Worm (Caenorhabditis elegans) whole organism, young adult: ENCODE measurements around the gene sptl-3.

ENCODE experiments used
- B0336.3 ChIP-seq: fragments of 200-800 bp; sonication (Bioruptor generic); IDR thresholded peaks from 2 replicates; pipeline ENCODE4 v1.3.6; 2022; ENCODE audit warnings: missing genetic modification characterization, missing compliant biosample characterization
- C17E4.6 ChIP-seq: fragments of 200-800 bp; sonication (Bioruptor generic); IDR thresholded peaks from 2 replicates; pipeline ENCODE4 v1.3.6; 2022; ENCODE audit warnings: missing genetic modification reagents, missing genetic modification characterization, missing compliant biosample characterization
- F22D6.2 ChIP-seq: sonication (generic microtip); optimal IDR thresholded peaks from 2 replicates; lab custom pipeline; 2016; ENCODE audit warnings: mild to moderate bottlenecking, missing genetic modification characterization, missing compliant biosample characterization
- F33H1.4 ChIP-seq: fragments of 200-800 bp; sonication (Bioruptor generic); IDR thresholded peaks from 2 replicates; pipeline ENCODE4 v1.3.6; 2022; ENCODE audit warnings: missing genetic modification reagents, missing genetic modification characterization, missing compliant biosample characterization
- F55B11.4 ChIP-seq: sonication (generic microtip); optimal IDR thresholded peaks from 2 replicates; lab custom pipeline; 2016; ENCODE audit warnings: missing compliant biosample characterization, missing genetic modification characterization, borderline replicate concordance; ENCODE audit not compliant: insufficient read depth
- K11D2.4 ChIP-seq: fragments of 200-800 bp; sonication (Bioruptor generic); IDR thresholded peaks from 2 replicates; pipeline ENCODE4 v1.3.6; 2022; ENCODE audit warnings: missing genetic modification reagents, missing genetic modification characterization, missing compliant biosample characterization
- T26A5.8 ChIP-seq: sonication (generic microtip); optimal IDR thresholded peaks from 2 replicates; lab custom pipeline; 2016; ENCODE audit warnings: missing genetic modification characterization, missing compliant biosample characterization
- Y53F4B.3 ChIP-seq: fragments of 200-800 bp; sonication (Bioruptor generic); IDR thresholded peaks from 2 replicates; pipeline ENCODE4 v1.3.6; 2022; ENCODE audit warnings: missing genetic modification reagents, missing genetic modification characterization, missing compliant biosample characterization
- Y53G8AR.9 ChIP-seq: fragments of 200-800 bp; sonication (Bioruptor generic); conservative IDR thresholded peaks from 2 replicates; pipeline ENCODE4 v1.3.6; 2022; ENCODE audit warnings: missing genetic modification reagents, missing genetic modification characterization, missing compliant biosample characterization
- Y79H2A.3 ChIP-seq: fragments of 200-800 bp; sonication (Bioruptor generic); conservative IDR thresholded peaks from 2 replicates; pipeline ENCODE4 v1.3.6; 2022; ENCODE audit warnings: missing genetic modification reagents, missing genetic modification characterization, missing compliant biosample characterization
- Y95B8A.8 ChIP-seq: fragments of 200-800 bp; sonication (Bioruptor generic); IDR thresholded peaks from 2 replicates; pipeline ENCODE4 v1.3.6; 2022; ENCODE audit warnings: missing genetic modification reagents, missing genetic modification characterization, missing compliant biosample characterization
- ZK185.1 ChIP-seq: sonication (generic microtip); optimal IDR thresholded peaks from 2 replicates; lab custom pipeline; 2016; ENCODE audit warnings: mild to moderate bottlenecking, missing genetic modification characterization, missing compliant biosample characterization; ENCODE audit not compliant: poor library complexity, severe bottlenecking
- ama-1 ChIP-seq, 3 experiments: fragments of 150-350 bp in 1 of 3; sonication (generic microtip) in 2 of 3; optimal IDR thresholded peaks; 2 replicates each; lab custom pipeline; 2014 to 2018; ENCODE audit warnings: missing biosample characterization in 2 of 3, missing genetic modification characterization in 2 of 3, missing genetic modification reagents in 2 of 3
- aptf-2 ChIP-seq: fragments of 200-800 bp; sonication (Bioruptor generic); conservative IDR thresholded peaks from 2 replicates; pipeline ENCODE4 v1.3.6; 2022; ENCODE audit warnings: missing genetic modification reagents, missing genetic modification characterization, missing compliant biosample characterization
- atf-7 ChIP-seq: sonication (generic microtip); optimal IDR thresholded peaks from 2 replicates; lab custom pipeline; 2017; ENCODE audit warnings: mild to moderate bottlenecking, missing genetic modification characterization, missing compliant biosample characterization
- athp-1 ChIP-seq: sonication (generic microtip); optimal IDR thresholded peaks from 2 replicates; lab custom pipeline; 2017; ENCODE audit warnings: mild to moderate bottlenecking, missing genetic modification characterization, missing compliant biosample characterization
- attf-3 ChIP-seq: fragments of 200-800 bp; sonication (Bioruptor generic); conservative IDR thresholded peaks from 2 replicates; pipeline ENCODE4 v1.3.6; 2022; ENCODE audit warnings: missing genetic modification reagents, missing genetic modification characterization, missing compliant biosample characterization
- bed-1 ChIP-seq: fragments of 200-800 bp; sonication (Bioruptor generic); IDR thresholded peaks from 2 replicates; pipeline ENCODE4 v1.3.6; 2022; ENCODE audit warnings: missing genetic modification reagents, missing genetic modification characterization, missing compliant biosample characterization
- ceh-58 ChIP-seq: fragments of 200-800 bp; sonication (Bioruptor generic); IDR thresholded peaks from 2 replicates; pipeline ENCODE4 v1.3.6; 2022; ENCODE audit warnings: missing genetic modification characterization, missing compliant biosample characterization
- chd-7 ChIP-seq: sonication (generic microtip); optimal IDR thresholded peaks from 2 replicates; lab custom pipeline; 2016; ENCODE audit warnings: mild to moderate bottlenecking, missing genetic modification characterization, moderate library complexity, missing compliant biosample characterization
- die-1 ChIP-seq: sonication (generic microtip); optimal IDR thresholded peaks from 2 replicates; lab custom pipeline; 2016; ENCODE audit warnings: missing genotype, mild to moderate bottlenecking, missing genetic modification characterization, missing compliant biosample characterization
- dox-1 ChIP-seq: fragments of 200-800 bp; sonication (Bioruptor generic); IDR thresholded peaks from 2 replicates; pipeline ENCODE4 v1.3.6; 2022; ENCODE audit warnings: missing genetic modification reagents, missing genetic modification characterization, missing compliant biosample characterization
- egl-44 ChIP-seq: fragments of 200-800 bp; sonication (Bioruptor generic); IDR thresholded peaks from 2 replicates; pipeline ENCODE4 v1.3.6; 2022; ENCODE audit warnings: missing genetic modification reagents, missing genetic modification characterization, missing compliant biosample characterization
- egrh-3 ChIP-seq: fragments of 200-800 bp; sonication (Bioruptor generic); IDR thresholded peaks from 2 replicates; pipeline ENCODE4 v1.3.6; 2022; ENCODE audit warnings: missing genetic modification reagents, missing genetic modification characterization, missing compliant biosample characterization
- hmg-20 ChIP-seq: fragments of 200-800 bp; sonication (Bioruptor generic); IDR thresholded peaks from 2 replicates; pipeline ENCODE4 v1.3.6; 2022; ENCODE audit warnings: missing genetic modification reagents, missing genetic modification characterization, missing compliant biosample characterization
- hsf-1 ChIP-seq: fragments of 200-800 bp; sonication (Bioruptor generic); IDR thresholded peaks from 2 replicates; pipeline ENCODE4 v1.3.6; 2022; ENCODE audit warnings: missing genetic modification reagents, missing genetic modification characterization, missing compliant biosample characterization
- let-607 ChIP-seq, 2 experiments: fragments of 200-800 bp in 1 of 2; sonication (Bioruptor generic) in 1 of 2; sonication (generic microtip) in 1 of 2; optimal IDR thresholded peaks; 2 replicates each; lab custom pipeline; 2016 to 2018; ENCODE audit warnings: mild to moderate bottlenecking in 2 of 2, missing compliant biosample characterization in 2 of 2, missing genetic modification characterization in 2 of 2, moderate library complexity in 2 of 2, missing genotype in 1 of 2
- lin-26 ChIP-seq: fragments of 200-800 bp; sonication (Bioruptor generic); IDR thresholded peaks from 2 replicates; pipeline ENCODE4 v1.3.6; 2022; ENCODE audit warnings: missing genetic modification reagents, missing genetic modification characterization, missing compliant biosample characterization
- lin-35 ChIP-seq, 3 experiments: fragments of 150-350 bp in 2 of 3; sonication (generic microtip) in 1 of 3; optimal IDR thresholded peaks; 2 replicates each; lab custom pipeline; 2014 to 2018; ENCODE audit warnings: missing biosample characterization in 3 of 3, missing genetic modification characterization in 3 of 3, missing genetic modification reagents in 3 of 3
- lin-40 ChIP-seq: sonication (generic microtip); optimal IDR thresholded peaks from 2 replicates; lab custom pipeline; 2016; ENCODE audit warnings: missing genetic modification characterization, mild to moderate bottlenecking, missing compliant biosample characterization, missing genotype, missing genetic modification reagents
- lsy-27 ChIP-seq: sonication (generic microtip); optimal IDR thresholded peaks from 2 replicates; lab custom pipeline; 2017; ENCODE audit warnings: missing genetic modification characterization, mild to moderate bottlenecking, missing compliant biosample characterization, antibody characterized with exemption, missing genotype, borderline replicate concordance; ENCODE audit not compliant: insufficient read depth
- madf-3 ChIP-seq: fragments of 200-800 bp; sonication (Bioruptor generic); IDR thresholded peaks from 2 replicates; pipeline ENCODE4 v1.3.6; 2022; ENCODE audit warnings: missing genetic modification reagents, missing genetic modification characterization, missing compliant biosample characterization
- madf-6 ChIP-seq: fragments of 200-800 bp; sonication (Bioruptor generic); IDR thresholded peaks from 2 replicates; pipeline ENCODE4 v1.3.6; 2022; ENCODE audit warnings: missing genetic modification reagents, missing genetic modification characterization, missing compliant biosample characterization
- madf-8 ChIP-seq: fragments of 200-800 bp; sonication (Bioruptor generic); conservative IDR thresholded peaks from 2 replicates; pipeline ENCODE4 v1.3.6; 2022; ENCODE audit warnings: missing genetic modification reagents, missing genetic modification characterization, missing compliant biosample characterization
- nfyb-1 ChIP-seq: fragments of 200-800 bp; sonication (Bioruptor generic); IDR thresholded peaks from 2 replicates; pipeline ENCODE4 v1.3.6; 2022; ENCODE audit warnings: missing genetic modification reagents, missing genetic modification characterization, missing compliant biosample characterization
- pbrm-1 ChIP-seq: fragments of 200-800 bp; sonication (Bioruptor generic); IDR thresholded peaks from 2 replicates; pipeline ENCODE4 v1.3.6; 2022; ENCODE audit warnings: missing genetic modification reagents, missing genetic modification characterization, missing compliant biosample characterization
- pha-4 ChIP-seq: fragments of 150-350 bp; sonication (generic microtip); optimal IDR thresholded peaks from 2 replicates; lab custom pipeline; 2014; ENCODE audit warnings: missing biosample characterization, missing genetic modification reagents, missing genetic modification characterization
- repo-1 ChIP-seq: sonication (generic microtip); optimal IDR thresholded peaks from 2 replicates; lab custom pipeline; 2017; ENCODE audit warnings: mild to moderate bottlenecking, missing genetic modification characterization, missing compliant biosample characterization
- snpc-3.4 ChIP-seq: sonication (generic microtip); optimal IDR thresholded peaks from 2 replicates; lab custom pipeline; 2017; ENCODE audit warnings: missing genetic modification characterization, mild to moderate bottlenecking, missing compliant biosample characterization, antibody characterized with exemption, moderate library complexity, missing genotype, missing genetic modification reagents
- somi-1 ChIP-seq: fragments of 200-800 bp; sonication (Bioruptor generic); optimal IDR thresholded peaks from 2 replicates; lab custom pipeline; 2018; ENCODE audit warnings: mild to moderate bottlenecking, missing genetic modification characterization, missing compliant biosample characterization
- tlf-1 ChIP-seq: fragments of 200-800 bp; sonication (Bioruptor generic); optimal IDR thresholded peaks from 2 replicates; lab custom pipeline; 2018; ENCODE audit warnings: mild to moderate bottlenecking, missing genetic modification characterization, missing compliant biosample characterization
- zfh-2 ChIP-seq: fragments of 200-800 bp; sonication (Bioruptor generic); conservative IDR thresholded peaks from 2 replicates; pipeline ENCODE4 v1.3.6; 2022; ENCODE audit warnings: missing genetic modification reagents, missing genetic modification characterization, missing compliant biosample characterization
- ztf-18 ChIP-seq: sonication (generic microtip); optimal IDR thresholded peaks from 2 replicates; lab custom pipeline; 2016; ENCODE audit warnings: missing genotype, mild to moderate bottlenecking, missing genetic modification characterization, missing compliant biosample characterization
- ztf-26 ChIP-seq: sonication (generic microtip); optimal IDR thresholded peaks from 2 replicates; lab custom pipeline; 2017; ENCODE audit warnings: missing genetic modification characterization, missing compliant biosample characterization
- ztf-3 ChIP-seq: fragments of 200-800 bp; sonication (Bioruptor generic); optimal IDR thresholded peaks from 2 replicates; lab custom pipeline; 2018; ENCODE audit warnings: mild to moderate bottlenecking, missing genetic modification characterization, missing compliant biosample characterization

sptl-3 gene

ce11 chrV:13907557-13908104, 14.5 kb downstream of the sptl-3 start (continued):
- TF ChIP-seq madf-6, result no peak; the same call in 1 of the 2 replicates
- no peak for TF ChIP-seq lsy-27
- no peak for TF ChIP-seq ceh-58
- peak; percentile 91 for TF ChIP-seq lin-26 (GFP tag; lab: Robert Waterston, UW)
- peak; percentile 4 to 34 for TF ChIP-seq let-607 (tag; optimal IDR thresholded peaks at IDR 0.05; lab: Kevin White, UChicago)
- no peak for TF ChIP-seq snpc-3.4 (tag; lab: Kevin White, UChicago)
- peak; percentile 90 for TF ChIP-seq atf-7 (tag; lab: Kevin White, UChicago)
- peak; percentile 95 for TF ChIP-seq Y53G8AR.9 (GFP tag; lab: Robert Waterston, UW)
- TF ChIP-seq ZK185.1 (tag; lab: Kevin White, UChicago), result peak; percentile 78
- TF ChIP-seq egl-44 (GFP tag; lab: Robert Waterston, UW), result peak; percentile 77

- TF ChIP-seq lin-40 (tag; lab: Kevin White, UChicago), result no peak
- no peak for TF ChIP-seq F22D6.2 (tag; lab: Kevin White, UChicago)
- no peak for TF ChIP-seq Y53F4B.3
- TF ChIP-seq F33H1.4 (GFP tag; lab: Robert Waterston, UW), result no peak
- TF ChIP-seq K11D2.4 (GFP tag; lab: Robert Waterston, UW), result peak; percentile 45
- no peak for TF ChIP-seq C17E4.6
- TF ChIP-seq ztf-26 (tag; lab: Kevin White, UChicago), result no peak
- peak; percentile 15 for TF ChIP-seq B0336.3 (GFP tag; lab: Robert Waterston, UW)
- 0 out of 2 replicates have a peak, but pooled peaks have one; percentile 5 for TF ChIP-seq aptf-2 (GFP tag; lab: Robert Waterston, UW)
- no peak for TF ChIP-seq ztf-18 (tag; lab: Kevin White, UChicago)
- no peak for TF ChIP-seq hsf-1
- no peak for TF ChIP-seq pha-4
- no peak for TF ChIP-seq bed-1 (GFP tag; lab: Robert Waterston, UW)
- no peak for TF ChIP-seq egrh-3 (GFP tag; lab: Robert Waterston, UW)
- TF ChIP-seq F55B11.4 (tag; lab: Kevin White, UChicago), result no peak
- TF ChIP-seq attf-3, result 0 out of 2 replicates have a peak, but pooled peaks have one; percentile 8
- TF ChIP-seq lin-35 (GFP tag; optimal IDR thresholded peaks at IDR 0.05; lab: Kevin White, UChicago), result peak in 1 of 3 experiments; percentile 39
- TF ChIP-seq T26A5.8, result no peak
- peak; percentile 41 for TF ChIP-seq ztf-3 (GFP tag; lab: Kevin White, UChicago)
- no peak for TF ChIP-seq die-1 (tag; lab: Kevin White, UChicago)
- TF ChIP-seq pbrm-1, result no peak; the same call in 1 of the 2 replicates
- TF ChIP-seq madf-8 (GFP tag; lab: Robert Waterston, UW), result no peak
- no peak for TF ChIP-seq repo-1 (tag; lab: Kevin White, UChicago)
- 0 out of 2 replicates have a peak, but pooled peaks have one; percentile 27 for TF ChIP-seq madf-3 (GFP tag; lab: Robert Waterston, UW)
- peak; percentile 38 for TF ChIP-seq chd-7 (tag; lab: Kevin White, UChicago)
- peak; percentile 71; the same call in 1 of the 2 replicates for TF ChIP-seq Y95B8A.8 (GFP tag; lab: Robert Waterston, UW)
- TF ChIP-seq somi-1 (GFP tag; lab: Kevin White, UChicago), result no peak
- peak; percentile 6; the same call in 1 of the 2 replicates for TF ChIP-seq Y79H2A.3
- peak; percentile 1 for TF ChIP-seq athp-1 (tag; lab: Kevin White, UChicago)
- TF ChIP-seq nfyb-1 (GFP tag; lab: Robert Waterston, UW), result peak; percentile 64
- TF ChIP-seq ama-1 (optimal IDR thresholded peaks at IDR 0.05; lab: Kevin White, UChicago), result peak; percentile 53
- TF ChIP-seq ama-1 (GFP tag; optimal IDR thresholded peaks at IDR 0.05; lab: Kevin White, UChicago), result no peak
- TF ChIP-seq tlf-1, result no peak
- no peak for TF ChIP-seq zfh-2 (GFP tag; lab: Robert Waterston, UW)
- no peak for TF ChIP-seq hmg-20 (GFP tag; lab: Robert Waterston, UW)
- peak; percentile 57 for TF ChIP-seq dox-1 (GFP tag; lab: Robert Waterston, UW)
Measured at ce11 chrV:13908120-13908915, 15.2 kb downstream of the sptl-3 start.
